Worm (Caenorhabditis elegans) whole organism, young adult: ENCODE measurements around the gene C47E12.13.

Source experiments
- C06A6.2 ChIP-seq: fragments of 200-800 bp; sonication (Bioruptor generic); conservative IDR thresholded peaks from 2 replicates; pipeline ENCODE4 v1.3.6; 2022; ENCODE audit warnings: missing genetic modification characterization, missing compliant biosample characterization
- F57A8.1 ChIP-seq: fragments of 200-800 bp; sonication (Bioruptor generic); optimal IDR thresholded peaks from 2 replicates; lab custom pipeline; 2018; ENCODE audit warnings: mild to moderate bottlenecking, missing genetic modification characterization, moderate library complexity, missing compliant biosample characterization
- Y79H2A.3 ChIP-seq: fragments of 200-800 bp; sonication (Bioruptor generic); conservative IDR thresholded peaks from 2 replicates; pipeline ENCODE4 v1.3.6; 2022; ENCODE audit warnings: missing genetic modification reagents, missing genetic modification characterization, missing compliant biosample characterization
- attf-3 ChIP-seq: fragments of 200-800 bp; sonication (Bioruptor generic); conservative IDR thresholded peaks from 2 replicates; pipeline ENCODE4 v1.3.6; 2022; ENCODE audit warnings: missing genetic modification reagents, missing genetic modification characterization, missing compliant biosample characterization
- him-1 ChIP-seq: sonication (generic microtip); optimal IDR thresholded peaks from 2 replicates; lab custom pipeline; 2016; ENCODE audit warnings: missing genotype, missing genetic modification reagents, missing genetic modification characterization, missing compliant biosample characterization
- nfya-1 ChIP-seq: sonication (generic microtip); optimal IDR thresholded peaks from 2 replicates; lab custom pipeline; 2017; ENCODE audit warnings: antibody characterized with exemption, missing compliant biosample characterization, missing genetic modification characterization, borderline replicate concordance; ENCODE audit not compliant: insufficient read depth
- nfyb-1 ChIP-seq: fragments of 200-800 bp; sonication (Bioruptor generic); IDR thresholded peaks from 2 replicates; pipeline ENCODE4 v1.3.6; 2022; ENCODE audit warnings: missing genetic modification reagents, missing genetic modification characterization, missing compliant biosample characterization
- nhr-80 ChIP-seq: sonication (generic microtip); optimal IDR thresholded peaks from 2 replicates; lab custom pipeline; 2016; ENCODE audit warnings: missing genetic modification characterization, missing compliant biosample characterization
- pbrm-1 ChIP-seq: fragments of 200-800 bp; sonication (Bioruptor generic); IDR thresholded peaks from 2 replicates; pipeline ENCODE4 v1.3.6; 2022; ENCODE audit warnings: missing genetic modification reagents, missing genetic modification characterization, missing compliant biosample characterization
- rpc-1 ChIP-seq, 2 experiments: fragments of 150-350 bp in 1 of 2; sonication (generic microtip) in 1 of 2; optimal IDR thresholded peaks; 2 replicates each; lab custom pipeline; 2014 to 2018; ENCODE audit warnings: missing biosample characterization in 1 of 2, missing genetic modification characterization in 1 of 2, missing genetic modification reagents in 1 of 2, missing genotype in 1 of 2
- snpc-1.3 ChIP-seq: sonication (generic microtip); optimal IDR thresholded peaks from 2 replicates; lab custom pipeline; 2017; ENCODE audit warnings: missing genetic modification characterization, mild to moderate bottlenecking, missing compliant biosample characterization, antibody characterized with exemption, moderate library complexity, missing genotype, missing genetic modification reagents; ENCODE audit not compliant: insufficient read depth
- snpc-3.4 ChIP-seq: sonication (generic microtip); optimal IDR thresholded peaks from 2 replicates; lab custom pipeline; 2017; ENCODE audit warnings: missing genetic modification characterization, mild to moderate bottlenecking, missing compliant biosample characterization, antibody characterized with exemption, moderate library complexity, missing genotype, missing genetic modification reagents
- unc-62 ChIP-seq: fragments of 150-350 bp; optimal IDR thresholded peaks from 2 replicates; lab custom pipeline; 2014; ENCODE audit warnings: missing biosample characterization, missing genetic modification reagents, missing genetic modification characterization

DNA sequence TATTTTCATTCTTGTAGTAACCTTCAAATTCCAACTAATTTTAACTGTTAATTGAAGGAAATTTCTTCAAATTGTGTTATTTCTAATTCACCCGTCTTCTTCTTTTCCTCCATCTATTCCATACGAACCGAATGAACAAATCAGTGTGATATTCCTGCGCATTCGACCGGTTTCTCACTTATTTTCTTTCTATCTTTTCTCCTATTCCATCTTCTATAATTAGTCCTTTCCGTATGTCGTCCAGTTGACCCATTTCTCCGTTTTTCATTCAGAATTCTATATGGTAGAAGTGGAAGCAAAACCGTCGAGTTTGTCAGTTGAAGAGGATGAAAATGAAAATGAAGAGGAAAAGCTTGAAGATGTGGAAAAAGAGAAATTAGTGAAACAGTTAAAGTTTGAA is 2.8 kb upstream of the C47E12.13 start, which contains the start of gene magu-4:
- TF ChIP-seq nfyb-1 (GFP tag; lab: Robert Waterston, UW) (no peak), nfya-1 (tag; lab: Kevin White, UChicago) (no peak), C06A6.2 (no peak), pbrm-1 (no peak), F57A8.1 (GFP tag; lab: Kevin White, UChicago) (no peak), snpc-3.4 (tag; lab: Kevin White, UChicago) (no peak), rpc-1 (optimal IDR thresholded peaks at IDR 0.05; lab: Kevin White, UChicago) (no peak), rpc-1 (tag; optimal IDR thresholded peaks at IDR 0.05; lab: Kevin White, UChicago) (no peak), unc-62 (GFP tag; lab: Kevin White, UChicago) (no peak), nhr-80 (tag; lab: Kevin White, UChicago) (no peak), attf-3 (GFP tag; lab: Robert Waterston, UW) (no peak), him-1 (tag; lab: Kevin White, UChicago) (no peak), Y79H2A.3 (no peak), snpc-1.3 (no peak)
